Fruit fly (Drosophila melanogaster) whole organism, embryonic: ENCODE data around the gene CG3040.

Experiments
- B-H2 ChIP-seq: fragments of 200-800 bp; sonication (Bioruptor generic); optimal IDR thresholded peaks from 2 replicates; lab custom pipeline; 2018; ENCODE audit warnings: missing biosample characterization, mild to moderate bottlenecking, missing genetic modification characterization
- CG10209 ChIP-seq: fragments of 200-800 bp; sonication (Bioruptor generic); optimal IDR thresholded peaks from 3 replicates; lab custom pipeline; 2017; ENCODE audit warnings: missing biosample characterization, mild to moderate bottlenecking, missing genetic modification characterization, missing genetic modification reagents
- CG10274 ChIP-seq: fragments of 200-800 bp; sonication (Bioruptor generic); optimal IDR thresholded peaks from 3 replicates; lab custom pipeline; 2017; ENCODE audit warnings: missing biosample characterization, mild to moderate bottlenecking, missing genetic modification characterization
- CG10321 ChIP-seq: fragments of 200-800 bp; sonication (Bioruptor generic); IDR thresholded peaks from 2 replicates; pipeline ENCODE4 v1.3.6; 2022; ENCODE audit warnings: missing biosample characterization, missing genetic modification characterization
- CG10565 ChIP-seq: fragments of 200-800 bp; sonication (Bioruptor generic); optimal IDR thresholded peaks from 3 replicates; lab custom pipeline; 2016; ENCODE audit warnings: missing biosample characterization, mild to moderate bottlenecking, missing genetic modification characterization
- CG11093 ChIP-seq: fragments of 200-800 bp; sonication (Bioruptor generic); IDR thresholded peaks from 3 replicates; pipeline ENCODE4 v1.3.6; 2022; ENCODE audit warnings: missing biosample characterization, missing genetic modification characterization
- CG11560 ChIP-seq: fragments of 200-800 bp; sonication (Bioruptor generic); IDR thresholded peaks from 3 replicates; pipeline ENCODE4 v1.3.6; 2022; ENCODE audit warnings: missing biosample characterization, missing genetic modification characterization
- CG12071 ChIP-seq: fragments of 200-800 bp; sonication (Bioruptor generic); optimal IDR thresholded peaks from 3 replicates; lab custom pipeline; 2018; ENCODE audit warnings: missing biosample characterization, mild to moderate bottlenecking, missing genetic modification characterization
- CG14441 ChIP-seq: fragments of 200-800 bp; sonication (Bioruptor generic); IDR thresholded peaks from 2 replicates; pipeline ENCODE4 v1.3.6; 2022; ENCODE audit warnings: missing biosample characterization, missing genetic modification characterization
- CG2199 ChIP-seq: fragments of 200-800 bp; sonication (Bioruptor generic); IDR thresholded peaks from 3 replicates; pipeline ENCODE4 v1.3.6; 2022; ENCODE audit warnings: missing biosample characterization, missing genetic modification characterization
- CG32772 ChIP-seq: fragments of 200-800 bp; sonication (Bioruptor generic); IDR thresholded peaks from 2 replicates; pipeline ENCODE4 v1.3.6; 2022; ENCODE audit warnings: missing biosample characterization, missing genetic modification characterization
- CG3281 ChIP-seq: fragments of 200-800 bp; sonication (Bioruptor generic); optimal IDR thresholded peaks from 3 replicates; lab custom pipeline; 2017; ENCODE audit warnings: missing biosample characterization, mild to moderate bottlenecking, missing genetic modification characterization
- CG4707 ChIP-seq: fragments of 200-800 bp; sonication (Bioruptor generic); optimal IDR thresholded peaks from 2 replicates; lab custom pipeline; 2018; ENCODE audit warnings: missing biosample characterization, mild to moderate bottlenecking, missing genetic modification characterization, moderate library complexity
- CG5953 ChIP-seq: fragments of 200-800 bp; sonication (Bioruptor generic); IDR thresholded peaks from 2 replicates; pipeline ENCODE4 v1.3.6; 2022; ENCODE audit warnings: missing biosample characterization, missing genetic modification characterization
- CG6272 ChIP-seq: fragments of 200-800 bp; sonication (Bioruptor generic); IDR thresholded peaks from 2 replicates; pipeline ENCODE4 v1.3.6; 2022; ENCODE audit warnings: missing biosample characterization, missing genetic modification characterization
- CG7271 ChIP-seq: fragments of 200-800 bp; sonication (Bioruptor generic); optimal IDR thresholded peaks from 2 replicates; lab custom pipeline; 2018; ENCODE audit warnings: missing biosample characterization, mild to moderate bottlenecking, missing genetic modification characterization, moderate library complexity
- CG7928 ChIP-seq: fragments of 200-800 bp; sonication (Bioruptor generic); optimal IDR thresholded peaks from 2 replicates; lab custom pipeline; 2017; ENCODE audit warnings: missing biosample characterization, mild to moderate bottlenecking, missing genetic modification characterization
- CG9876 ChIP-seq: fragments of 200-800 bp; sonication (Bioruptor generic); optimal IDR thresholded peaks from 2 replicates; lab custom pipeline; 2016; ENCODE audit warnings: missing biosample characterization, missing genetic modification characterization
- D ChIP-seq, 2 experiments: fragments of 200-800 bp in 1 of 2; fragments of >200 bp in 1 of 2; sonication (Bioruptor generic) in 1 of 2; optimal IDR thresholded peaks; 2 replicates in 1 of 2; 3 replicates in 1 of 2; lab custom pipeline; 2017; ENCODE audit warnings: mild to moderate bottlenecking in 1 of 2, missing biosample characterization in 1 of 2, missing genetic modification characterization in 1 of 2, missing genetic modification reagents in 1 of 2
- Deaf1 ChIP-seq: fragments of 200-800 bp; optimal IDR thresholded peaks from 3 replicates; lab custom pipeline; 2019; ENCODE audit warnings: missing biosample characterization, mild to moderate bottlenecking, missing genetic modification characterization, moderate library complexity
- E2f2 ChIP-seq: fragments of 200-800 bp; sonication (Bioruptor generic); IDR thresholded peaks from 2 replicates; pipeline ENCODE4 v1.3.6; 2022; ENCODE audit warnings: missing biosample characterization, missing genetic modification characterization
- Fer1 ChIP-seq: fragments of 200-800 bp; sonication (Bioruptor generic); optimal IDR thresholded peaks from 2 replicates; lab custom pipeline; 2017; ENCODE audit warnings: missing biosample characterization, mild to moderate bottlenecking, missing genetic modification characterization
- Hmr ChIP-seq: fragments of 200-800 bp; sonication (Bioruptor generic); optimal IDR thresholded peaks from 3 replicates; lab custom pipeline; 2017; ENCODE audit warnings: mild to moderate bottlenecking, missing biosample characterization, missing genetic modification reagents, missing genetic modification characterization
- Jarid2 ChIP-seq: fragments of 200-800 bp; sonication (Bioruptor generic); optimal IDR thresholded peaks from 3 replicates; lab custom pipeline; 2017; ENCODE audit warnings: mild to moderate bottlenecking, missing biosample characterization, missing genetic modification reagents, missing genetic modification characterization
- Lhr ChIP-seq: fragments of 200-800 bp; sonication (Bioruptor generic); optimal IDR thresholded peaks from 3 replicates; lab custom pipeline; 2017; ENCODE audit warnings: mild to moderate bottlenecking, missing biosample characterization, missing genetic modification reagents, missing genetic modification characterization
- Myb ChIP-seq: fragments of 200-800 bp; sonication (Bioruptor generic); optimal IDR thresholded peaks from 2 replicates; lab custom pipeline; 2016; ENCODE audit warnings: missing biosample characterization, missing genetic modification characterization
- Ravus ChIP-seq: fragments of 200-800 bp; sonication (Bioruptor generic); IDR thresholded peaks from 2 replicates; pipeline ENCODE4 v1.3.6; 2022; ENCODE audit warnings: missing biosample characterization, missing genetic modification characterization
- Trl ChIP-seq, 3 experiments: fragments of >200 bp in 2 of 3; fragments of 200-800 bp in 1 of 3; sonication (Bioruptor generic) in 1 of 3; optimal IDR thresholded peaks; 2 replicates in 1 of 3; 3 replicates in 2 of 3; lab custom pipeline; 2016 to 2017; ENCODE audit warnings: missing biosample characterization in 1 of 3, missing genetic modification characterization in 1 of 3
- Xbp1 ChIP-seq: fragments of 200-800 bp; sonication (Bioruptor generic); optimal IDR thresholded peaks from 3 replicates; lab custom pipeline; 2016; ENCODE audit warnings: missing biosample characterization, mild to moderate bottlenecking, missing genetic modification characterization
- aop ChIP-seq: fragments of 200-800 bp; sonication (Bioruptor generic); IDR thresholded peaks from 2 replicates; pipeline ENCODE4 v1.3.6; 2022; ENCODE audit warnings: missing biosample characterization, missing genetic modification characterization
- ap ChIP-seq: fragments of 200-800 bp; sonication (Bioruptor generic); IDR thresholded peaks from 2 replicates; pipeline ENCODE4 v1.3.6; 2022; ENCODE audit warnings: missing biosample characterization, missing genetic modification characterization
- bowl ChIP-seq: fragments of 200-800 bp; sonication (Bioruptor generic); IDR thresholded peaks from 2 replicates; pipeline ENCODE4 v1.3.6; 2022; ENCODE audit warnings: missing biosample characterization, missing genetic modification characterization
- ci ChIP-seq: fragments of 200-800 bp; sonication (Bioruptor generic); IDR thresholded peaks from 3 replicates; pipeline ENCODE4 v1.3.6; 2022; ENCODE audit warnings: missing biosample characterization, missing genetic modification characterization
- da ChIP-seq: fragments of 200-800 bp; sonication (Bioruptor generic); optimal IDR thresholded peaks from 2 replicates; lab custom pipeline; 2016; ENCODE audit warnings: missing biosample characterization, missing genetic modification characterization
- dan ChIP-seq: fragments of 200-800 bp; sonication (Bioruptor generic); IDR thresholded peaks from 2 replicates; pipeline ENCODE4 v1.3.6; 2022; ENCODE audit warnings: missing biosample characterization, missing genetic modification characterization
- dysf ChIP-seq: fragments of 200-800 bp; sonication (Bioruptor generic); IDR thresholded peaks from 3 replicates; pipeline ENCODE4 v1.3.6; 2022; ENCODE audit warnings: missing biosample characterization, missing genetic modification characterization
- fru ChIP-seq: fragments of >200 bp; optimal IDR thresholded peaks from 2 replicates; lab custom pipeline; 2017
- insv ChIP-seq, 2 experiments: fragments of 200-800 bp; sonication (Bioruptor generic); optimal IDR thresholded peaks; 3 replicates each; lab custom pipeline; 2016 to 2018; ENCODE audit warnings: missing biosample characterization in 2 of 2, missing genetic modification characterization in 2 of 2
- jumu ChIP-seq: fragments of 200-800 bp; sonication (Bioruptor generic); optimal IDR thresholded peaks from 3 replicates; lab custom pipeline; 2016; ENCODE audit warnings: missing biosample characterization, missing genetic modification characterization
- knrl ChIP-seq: fragments of 200-800 bp; sonication (Bioruptor generic); IDR thresholded peaks from 3 replicates; pipeline ENCODE4 v1.3.6; 2022; ENCODE audit warnings: missing biosample characterization, missing genetic modification characterization; ENCODE audit not compliant: partially characterized antibody
- mirr ChIP-seq: fragments of 200-800 bp; sonication (Bioruptor generic); optimal IDR thresholded peaks from 3 replicates; lab custom pipeline; 2018; ENCODE audit warnings: missing biosample characterization, mild to moderate bottlenecking, missing genetic modification characterization
- oc ChIP-seq: fragments of 200-800 bp; sonication (Bioruptor generic); optimal IDR thresholded peaks from 2 replicates; lab custom pipeline; 2018; ENCODE audit warnings: missing biosample characterization, mild to moderate bottlenecking, missing genetic modification characterization, moderate library complexity
- seq ChIP-seq: fragments of 200-800 bp; sonication (Bioruptor generic); IDR thresholded peaks from 2 replicates; pipeline ENCODE4 v1.3.6; 2022; ENCODE audit warnings: missing biosample characterization, missing genetic modification characterization
- sim ChIP-seq: fragments of 200-800 bp; sonication (Bioruptor generic); IDR thresholded peaks from 2 replicates; pipeline ENCODE4 v1.3.6; 2022; ENCODE audit warnings: missing biosample characterization, missing genetic modification characterization
- slbo ChIP-seq: fragments of 200-800 bp; sonication (Bioruptor generic); IDR thresholded peaks from 2 replicates; pipeline ENCODE4 v1.3.6; 2022; ENCODE audit warnings: missing biosample characterization, missing genetic modification characterization
- sna ChIP-seq: fragments of 200-800 bp; sonication (Bioruptor generic); IDR thresholded peaks from 2 replicates; pipeline ENCODE4 v1.3.6; 2022; ENCODE audit warnings: missing biosample characterization, missing genetic modification characterization; ENCODE audit not compliant: partially characterized antibody
- sr ChIP-seq: fragments of 200-800 bp; sonication (Bioruptor generic); IDR thresholded peaks from 3 replicates; pipeline ENCODE4 v1.3.6; 2022; ENCODE audit warnings: missing biosample characterization, missing genetic modification characterization
- trh ChIP-seq: fragments of 200-800 bp; sonication (Bioruptor generic); optimal IDR thresholded peaks from 2 replicates; lab custom pipeline; 2016; ENCODE audit warnings: missing biosample characterization, missing genetic modification characterization
- vfl ChIP-seq: fragments of 200-800 bp; sonication (Bioruptor generic); optimal IDR thresholded peaks from 2 replicates; lab custom pipeline; 2016; ENCODE audit warnings: missing biosample characterization, missing genetic modification characterization
- zfh1 ChIP-seq: fragments of 200-800 bp; sonication (Bioruptor generic); IDR thresholded peaks from 3 replicates; pipeline ENCODE4 v1.3.6; 2022; ENCODE audit warnings: missing biosample characterization, missing genetic modification characterization

Gene CG3040

dm6 chrX:7004101-7004700, 31.0 kb upstream of the CG3040 start (continued):
- peak; percentile 72; the same call in 1 of the 3 replicates for TF ChIP-seq CG11093
- peak; percentile 71 for TF ChIP-seq Jarid2 (GFP tag; lab: Kevin White, UChicago)
- TF ChIP-seq E2f2 (GFP tag; lab: Robert Waterston, UW), result peak; percentile 65
- peak; percentile 23 to 69 for TF ChIP-seq insv (GFP tag; optimal IDR thresholded peaks at IDR 0.05; lab: Kevin White, UChicago)
- TF ChIP-seq trh (GFP tag; lab: Kevin White, UChicago), result peak; percentile 83
- TF ChIP-seq CG9876 (GFP tag; lab: Kevin White, UChicago), result peak; percentile 79
- TF ChIP-seq CG6272, result no peak
- peak; percentile 84 for TF ChIP-seq seq (GFP tag; lab: Robert Waterston, UW)
- peak; percentile 44 for TF ChIP-seq CG10565
- TF ChIP-seq CG10209 (GFP tag; lab: Kevin White, UChicago), result peak; percentile 93
- TF ChIP-seq ci (GFP tag; lab: Robert Waterston, UW), result peak; percentile 89
- TF ChIP-seq Myb (GFP tag; lab: Kevin White, UChicago), result peak; percentile 59
- TF ChIP-seq CG7928 (GFP tag; lab: Kevin White, UChicago), result peak; percentile 46
- peak; percentile 93 for TF ChIP-seq Lhr (GFP tag; lab: Kevin White, UChicago)
- TF ChIP-seq CG12071, result peak; percentile 80
- TF ChIP-seq CG5953 (GFP tag; lab: Robert Waterston, UW), result peak; percentile 68
- TF ChIP-seq sna, result no peak
- no peak for TF ChIP-seq Trl (optimal IDR thresholded peaks at IDR 0.05; lab: Kevin White, UChicago)
- TF ChIP-seq Trl (GFP tag; optimal IDR thresholded peaks at IDR 0.05; lab: Kevin White, UChicago), result peak; percentile 91
- 0 out of 2 replicates have a peak, but pooled peaks have one; percentile 23 for TF ChIP-seq slbo (GFP tag; lab: Robert Waterston, UW)
- peak; percentile 57 for TF ChIP-seq CG10274 (GFP tag; lab: Kevin White, UChicago)
- no peak for TF ChIP-seq CG11560 (tag; lab: Robert Waterston, UW)
- TF ChIP-seq Hmr (GFP tag; lab: Kevin White, UChicago), result peak; percentile 87
- no peak for TF ChIP-seq fru (lab: Kevin White, UChicago)
- TF ChIP-seq oc (tag; lab: Kevin White, UChicago), result peak; percentile 72
- no peak for TF ChIP-seq aop (GFP tag; lab: Robert Waterston, UW)
- peak; percentile 19 for TF ChIP-seq Deaf1 (tag; lab: Kevin White, UChicago)
- TF ChIP-seq D (optimal IDR thresholded peaks at IDR 0.05; lab: Kevin White, UChicago), result no peak
- peak; percentile 91 for TF ChIP-seq D (GFP tag; optimal IDR thresholded peaks at IDR 0.05; lab: Kevin White, UChicago)
- peak; percentile 81 for TF ChIP-seq sim
- peak; percentile 74 for TF ChIP-seq Fer1 (GFP tag; lab: Kevin White, UChicago)
- TF ChIP-seq Ravus (GFP tag; lab: Robert Waterston, UW), result no peak; the same call in 1 of the 2 replicates
- TF ChIP-seq CG14441 (GFP tag; lab: Robert Waterston, UW), result peak; percentile 53; the same call in 1 of the 2 replicates
- peak; percentile 88 for TF ChIP-seq zfh1
- TF ChIP-seq jumu (GFP tag; lab: Kevin White, UChicago), result peak; percentile 68
- TF ChIP-seq knrl (GFP tag; lab: Robert Waterston, UW), result no peak
- peak; percentile 58; the same call in 1 of the 2 replicates for TF ChIP-seq CG10321 (GFP tag; lab: Robert Waterston, UW)
- no peak for TF ChIP-seq ap (GFP tag; lab: Robert Waterston, UW)
- TF ChIP-seq mirr (GFP tag; lab: Kevin White, UChicago), result peak; percentile 78
- peak; percentile 55 for TF ChIP-seq vfl
- TF ChIP-seq CG4707 (GFP tag; lab: Kevin White, UChicago), result peak; percentile 79
- TF ChIP-seq sr (GFP tag; lab: Robert Waterston, UW), result peak; percentile 54; the same call in 1 of the 3 replicates
- no peak for TF ChIP-seq B-H2 (GFP tag; lab: Kevin White, UChicago)
- peak; percentile 51; the same call in 1 of the 3 replicates for TF ChIP-seq dysf (GFP tag; lab: Robert Waterston, UW)
- TF ChIP-seq CG3281 (GFP tag; lab: Kevin White, UChicago), result peak; percentile 70
- TF ChIP-seq da (GFP tag; lab: Kevin White, UChicago), result peak; percentile 72
- TF ChIP-seq dan (GFP tag; lab: Robert Waterston, UW), result no peak
- TF ChIP-seq CG7271 (tag; lab: Kevin White, UChicago), result peak; percentile 80
- peak; percentile 40; the same call in 1 of the 2 replicates for TF ChIP-seq CG32772 (GFP tag; lab: Robert Waterston, UW)
- no peak for TF ChIP-seq bowl (GFP tag; lab: Robert Waterston, UW)
- TF ChIP-seq CG2199 (GFP tag; lab: Robert Waterston, UW), result peak; percentile 67; the same call in 1 of the 3 replicates
- TF ChIP-seq Xbp1 (GFP tag; lab: Kevin White, UChicago), result peak; percentile 60
